Worm (Caenorhabditis elegans) whole organism, L3 larva: ENCODE measurements around the gene C05E11.3.

Experiments used
- fos-1 ChIP-seq: fragments of 150-350 bp; optimal IDR thresholded peaks from 2 replicates; lab custom pipeline; 2014; ENCODE audit warnings: missing biosample characterization, missing genetic modification characterization
- sea-2 ChIP-seq: fragments of 150-350 bp; sonication (generic microtip); optimal IDR thresholded peaks from 4 replicates; lab custom pipeline; 2014; ENCODE audit warnings: missing biosample characterization, missing genetic modification reagents, missing genetic modification characterization
- unc-39 ChIP-seq: sonication (generic microtip); optimal IDR thresholded peaks from 4 replicates; lab custom pipeline; 2017; ENCODE audit warnings: missing biosample characterization, missing genetic modification characterization
- ztf-4 ChIP-seq: fragments of 150-350 bp; optimal IDR thresholded peaks from 2 replicates; lab custom pipeline; 2014; ENCODE audit warnings: missing biosample characterization, missing genetic modification characterization

DNA sequence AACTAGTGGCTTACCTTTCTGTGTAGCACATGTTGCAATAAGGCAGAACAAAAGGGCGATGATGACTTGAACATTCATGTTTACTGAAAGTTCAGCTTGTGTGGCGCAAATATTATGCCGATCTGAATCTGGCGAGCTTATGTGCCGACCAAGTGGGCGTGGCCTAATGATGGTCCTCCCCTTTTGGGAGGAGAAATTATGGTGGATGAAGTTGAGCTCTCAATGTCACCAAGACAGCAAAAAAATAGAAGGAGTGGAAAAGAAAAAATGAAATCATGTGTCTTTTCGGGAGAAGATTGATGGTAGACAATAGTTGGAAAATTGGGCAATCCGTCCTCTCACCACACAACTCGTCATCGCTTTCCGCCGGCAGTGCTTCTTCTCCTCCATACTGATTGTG is 14.2 kb downstream of the C05E11.3 start, which contains the start of gene flp-12:
- TF ChIP-seq unc-39: no peak
- TF ChIP-seq ztf-4 (tag; lab: Kevin White, UChicago): no peak
- TF ChIP-seq fos-1: no peak
- no peak for TF ChIP-seq sea-2 (GFP tag; lab: Kevin White, UChicago)
